Worm (Caenorhabditis elegans): ENCODE results near the gene irld-56.

irld-56 gene

DNA sequence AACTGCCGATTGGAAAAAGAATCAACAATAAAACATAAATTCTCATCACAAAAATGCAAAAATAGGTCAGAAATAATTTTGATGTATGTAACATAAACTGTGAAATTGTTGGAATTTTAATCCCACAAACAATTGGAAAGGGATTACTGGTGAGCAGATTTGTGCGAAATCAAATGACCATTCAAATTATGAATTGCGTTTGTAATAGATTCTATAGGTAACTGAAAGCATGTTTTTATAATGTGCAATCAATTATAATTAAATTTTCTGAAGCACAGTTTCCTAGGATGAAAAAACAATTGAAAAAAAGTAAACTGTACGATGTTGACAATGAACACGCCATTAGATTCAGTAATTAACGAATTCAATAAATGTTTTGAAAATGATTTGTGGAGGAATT lies 34.1 kb downstream of the irld-56 start, which contains the start of gene tor-1:
Gene tor-1, minus strand, starts transcription at position 101 of the 400 bp plus-strand sequence.
- no peak for TF ChIP-seq F57C9.4 (tag; optimal IDR thresholded peaks at IDR 0.05)
- TF ChIP-seq madf-10 (tag; optimal IDR thresholded peaks at IDR 0.05): no peak
- TF ChIP-seq mes-4 (tag; optimal IDR thresholded peaks at IDR 0.05): no peak
- TF ChIP-seq F52B5.7 (tag; optimal IDR thresholded peaks at IDR 0.05): no peak
- TF ChIP-seq snpc-1.1 (tag; optimal IDR thresholded peaks at IDR 0.05; ENCODE audit: insufficient read depth): no peak
- TF ChIP-seq madf-8 (GFP tag; conservative IDR thresholded peaks at IDR 0.05): no peak
- TF ChIP-seq B0035.1 (tag; optimal IDR thresholded peaks at IDR 0.05): no peak
- no peak for TF ChIP-seq Y56A3A.18 (GFP tag; IDR thresholded peaks at IDR 0.05)
- no peak for TF ChIP-seq F57A8.1 (GFP tag; optimal IDR thresholded peaks at IDR 0.05)
- TF ChIP-seq efl-1 (GFP tag; optimal IDR thresholded peaks at IDR 0.05): no peak
- TF ChIP-seq T07F8.4 (tag; optimal IDR thresholded peaks at IDR 0.05): no peak
- TF ChIP-seq nhr-179 (tag; optimal IDR thresholded peaks at IDR 0.05): no peak
- TF ChIP-seq B0261.1 (tag; optimal IDR thresholded peaks at IDR 0.05): no peak

- TF ChIP-seq B0035.1 (tag; optimal IDR thresholded peaks at IDR 0.05) (no peak), hsf-1 (GFP tag; IDR thresholded peaks at IDR 0.05) (no peak), tlf-1 (GFP tag; optimal IDR thresholded peaks at IDR 0.05) (no peak), madf-10 (tag; optimal IDR thresholded peaks at IDR 0.05) (no peak), ceh-58 (GFP tag; IDR thresholded peaks at IDR 0.05) (no peak), tbp1 (GFP tag; optimal IDR thresholded peaks at IDR 0.05) (no peak), sdz-38 (tag; optimal IDR thresholded peaks at IDR 0.05) (no peak), cebp-1 (GFP tag; IDR thresholded peaks at IDR 0.05) (no peak), cebp-1 (tag; optimal IDR thresholded peaks at IDR 0.05) (no peak)
Measured at ce11 chrIV:13984041-13984440, 35.7 kb downstream of the irld-56 start, which contains the start of gene tor-2. Gene tor-2, minus strand, starts transcription at chrIV:13984141.

DNA sequence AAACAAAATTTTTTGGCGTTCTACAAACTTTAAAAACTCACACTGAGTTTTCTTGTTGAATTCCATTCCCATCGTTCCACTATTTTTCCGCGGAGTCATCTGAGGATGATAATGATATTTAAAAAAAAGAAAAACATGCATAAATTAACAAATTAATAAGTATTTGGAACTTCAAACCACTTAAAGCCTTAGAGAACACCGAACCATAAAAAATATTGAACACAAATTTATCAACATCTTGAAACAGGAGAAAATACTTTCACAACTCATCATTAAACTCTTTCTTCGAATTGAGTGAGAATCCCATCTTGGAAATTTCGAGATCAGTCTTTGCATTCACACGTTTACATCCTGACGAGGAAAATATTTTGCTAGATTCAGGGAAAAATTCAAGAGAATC lies 37.4 kb downstream of the irld-56 start, which contains the start of gene gei-18:
Gene gei-18, minus strand, starts transcription at position 101 of the 400 bp plus-strand sequence.
- no peak for TF ChIP-seq Y53F4B.3 (GFP tag; IDR thresholded peaks at IDR 0.05)
- TF ChIP-seq Y79H2A.3 (GFP tag; conservative IDR thresholded peaks at IDR 0.05): no peak
- no peak for TF ChIP-seq dox-1 (GFP tag; IDR thresholded peaks at IDR 0.05)
- no peak for TF ChIP-seq ceh-79 (tag; optimal IDR thresholded peaks at IDR 0.05)
- TF ChIP-seq hmg-1.2 (GFP tag; IDR thresholded peaks at IDR 0.05): no peak
- no peak for TF ChIP-seq lin-54 (GFP tag; optimal IDR thresholded peaks at IDR 0.05)
- TF ChIP-seq hrde-1 (tag; optimal IDR thresholded peaks at IDR 0.05; ENCODE audit: borderline replicate concordance): no peak
- TF ChIP-seq somi-1 (GFP tag; optimal IDR thresholded peaks at IDR 0.05): no peak
- no peak for TF ChIP-seq unc-62 (GFP tag; optimal IDR thresholded peaks at IDR 0.05)
- TF ChIP-seq B0261.1 (tag; optimal IDR thresholded peaks at IDR 0.05): no peak
- no peak for TF ChIP-seq let-526 (GFP tag; IDR thresholded peaks at IDR 0.05)
- TF ChIP-seq mcd-1 (GFP tag; IDR thresholded peaks at IDR 0.05): no peak
- no peak for TF ChIP-seq rpc-1 (optimal IDR thresholded peaks at IDR 0.05)
- TF ChIP-seq rpc-1 (tag; optimal IDR thresholded peaks at IDR 0.05): no peak
- no peak for TF ChIP-seq F23B12.7 (tag; optimal IDR thresholded peaks at IDR 0.05; ENCODE audit: insufficient read depth)

- TF ChIP-seq nhr-179 (tag; optimal IDR thresholded peaks at IDR 0.05) (no peak), Y95B8A.8 (GFP tag; IDR thresholded peaks at IDR 0.05) (no peak), rec-8 (tag; optimal IDR thresholded peaks at IDR 0.05) (no peak), madf-10 (tag; optimal IDR thresholded peaks at IDR 0.05) (peak; percentile 89), aptf-2 (GFP tag; conservative IDR thresholded peaks at IDR 0.05) (no peak), F52B5.7 (tag; optimal IDR thresholded peaks at IDR 0.05) (no peak), ceh-27 (GFP tag; optimal IDR thresholded peaks at IDR 0.05) (no peak), hlh-26 (GFP tag; conservative IDR thresholded peaks at IDR 0.05) (no peak), K12H6.12 (tag; optimal IDR thresholded peaks at IDR 0.05) (peak; percentile 65), ceh-100 (GFP tag; IDR thresholded peaks at IDR 0.05) (0 out of 2 replicates have a peak, but pooled peaks have one; percentile 36), C06A6.2 (GFP tag; conservative IDR thresholded peaks at IDR 0.05) (no peak), nhr-90 (tag; optimal IDR thresholded peaks at IDR 0.05) (no peak), lsl-1 (GFP tag; optimal IDR thresholded peaks at IDR 0.05) (no peak), nfya-2 (GFP tag; IDR thresholded peaks at IDR 0.05) (no peak)
Measured at ce11 chrIV:13979797-13980459, 39.9 kb downstream of the irld-56 start, which contains the start of gene dnbp-1. Gene dnbp-1, minus strand, starts transcription at chrIV:13979847.

All from whole organism, young adult.